Worm (Caenorhabditis elegans) whole organism, L1 larva: ENCODE measurements around the gene C37H5.14.

ENCODE experiments used
- aha-1 ChIP-seq: fragments of 150-350 bp; optimal IDR thresholded peaks from 2 replicates; lab custom pipeline; 2014; ENCODE audit warnings: missing biosample characterization, missing genetic modification characterization
- dpl-1 ChIP-seq, 3 experiments: fragments of 150-350 bp in 2 of 3; sonication (generic microtip) in 1 of 3; optimal IDR thresholded peaks; 2 replicates each; lab custom pipeline; 2014 to 2017; ENCODE audit warnings: missing biosample characterization in 3 of 3, missing genetic modification characterization in 3 of 3, missing genetic modification reagents in 3 of 3
- efl-1 ChIP-seq, 4 experiments: fragments of 150-350 bp; optimal IDR thresholded peaks in 3 of 4; peaks in 1 of 4; 1 replicate in 1 of 4; 2 replicates in 3 of 4; lab custom pipeline; 2014; ENCODE audit warnings: missing biosample characterization in 2 of 4, missing genetic modification characterization in 2 of 4, missing genetic modification reagents in 2 of 4
- elt-2 ChIP-seq: sonication (generic microtip); optimal IDR thresholded peaks from 2 replicates; lab custom pipeline; 2016; ENCODE audit warnings: missing genetic modification characterization, mild to moderate bottlenecking, inconsistent platforms, missing compliant biosample characterization, missing genetic modification reagents
- elt-3 ChIP-seq, 6 experiments: fragments of 150-350 bp in 1 of 6; sonication (generic microtip); optimal IDR thresholded peaks; 2 replicates each; lab custom pipeline; 2017 to 2018; ENCODE audit warnings: missing biosample characterization in 6 of 6, missing genetic modification characterization in 6 of 6, inconsistent platforms in 1 of 6
- nhr-11 ChIP-seq: fragments of 150-350 bp; optimal IDR thresholded peaks from 2 replicates; lab custom pipeline; 2014; ENCODE audit warnings: missing biosample characterization, missing genetic modification characterization
- nhr-237 ChIP-seq: fragments of 150-350 bp; optimal IDR thresholded peaks from 2 replicates; lab custom pipeline; 2014; ENCODE audit warnings: missing biosample characterization, missing genetic modification characterization
- nhr-76 ChIP-seq: sonication (generic microtip); optimal IDR thresholded peaks from 2 replicates; lab custom pipeline; 2017; ENCODE audit warnings: missing biosample characterization, missing genetic modification characterization
- tbx-2 ChIP-seq: sonication (generic microtip); optimal IDR thresholded peaks from 2 replicates; lab custom pipeline; 2016; ENCODE audit warnings: missing genetic modification characterization, missing compliant biosample characterization

DNA sequence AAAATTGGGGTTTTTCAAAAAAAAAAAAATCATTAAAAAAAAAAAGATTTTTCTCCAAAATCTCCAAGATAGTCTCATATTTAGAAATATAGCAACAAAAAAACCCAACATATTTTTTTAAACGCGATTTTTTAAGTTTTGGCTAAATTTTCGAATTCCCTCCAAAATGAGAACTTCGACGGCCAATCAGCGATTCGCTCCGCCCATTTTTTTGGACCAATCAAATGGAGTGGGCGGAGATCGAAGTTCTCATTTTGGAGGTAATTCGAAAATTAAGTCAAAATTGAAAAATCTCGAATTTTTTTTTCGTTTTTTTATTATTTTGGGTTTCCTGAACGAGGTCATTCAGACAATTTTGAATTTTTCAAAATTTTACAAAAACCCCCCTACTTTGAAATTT, 20.4 kb downstream of the C37H5.14 start:
- no peak for TF ChIP-seq elt-3 (tag; optimal IDR thresholded peaks at IDR 0.05; lab: Kevin White, UChicago)
- no peak for TF ChIP-seq elt-2
- TF ChIP-seq aha-1 (tag; lab: Kevin White, UChicago) = no peak
- no peak for TF ChIP-seq efl-1 (optimal IDR thresholded peaks at IDR 0.05; lab: Kevin White, UChicago)
- peak in 1 of 2 experiments; percentile 18 for TF ChIP-seq efl-1 (GFP tag; optimal IDR thresholded peaks at IDR 0.05 in 1 of 2; lab: Kevin White, UChicago)
- no peak for TF ChIP-seq nhr-11 (tag; lab: Kevin White, UChicago)
- no peak for TF ChIP-seq nhr-237
- TF ChIP-seq tbx-2 (tag; lab: Kevin White, UChicago) = no peak
- no peak for TF ChIP-seq dpl-1 (GFP tag; optimal IDR thresholded peaks at IDR 0.05; lab: Kevin White, UChicago)
- no peak for TF ChIP-seq nhr-76 (tag; lab: Kevin White, UChicago)
